Worm (Caenorhabditis elegans) whole organism, late embryonic: Measurements from ENCODE around the gene nemt-1.
"Not testable (repeated sequence)": the region's sequence is repeated elsewhere in the genome, so short reads cannot be mapped to it uniquely, and the experiment has no call there.

Experiments
- F13H6.1 ChIP-seq: sonication (generic microtip); optimal IDR thresholded peaks from 2 replicates; lab custom pipeline; 2016; ENCODE audit warnings: missing genetic modification characterization, missing compliant biosample characterization
- T23F11.4 ChIP-seq: fragments of 200-800 bp; sonication (Bioruptor generic); optimal IDR thresholded peaks from 2 replicates; lab custom pipeline; 2018; ENCODE audit warnings: mild to moderate bottlenecking, missing genetic modification characterization, missing compliant biosample characterization
- ceh-18 ChIP-seq: sonication (generic microtip); optimal IDR thresholded peaks from 2 replicates; lab custom pipeline; 2016; ENCODE audit warnings: missing genetic modification characterization, missing compliant biosample characterization
- ceh-19 ChIP-seq: fragments of 200-800 bp; sonication (Bioruptor generic); optimal IDR thresholded peaks from 2 replicates; lab custom pipeline; 2018; ENCODE audit warnings: mild to moderate bottlenecking, missing genetic modification characterization, missing compliant biosample characterization
- ceh-22 ChIP-seq: sonication (generic microtip); optimal IDR thresholded peaks from 2 replicates; lab custom pipeline; 2017; ENCODE audit warnings: missing biosample characterization, missing genetic modification characterization
- ceh-24 ChIP-seq: sonication (generic microtip); optimal IDR thresholded peaks from 2 replicates; lab custom pipeline; 2016; ENCODE audit warnings: mild to moderate bottlenecking, missing genetic modification characterization, missing compliant biosample characterization
- ceh-30 ChIP-seq: fragments of 150-350 bp; optimal IDR thresholded peaks from 2 replicates; lab custom pipeline; 2014; ENCODE audit warnings: missing biosample characterization, missing genetic modification characterization
- ceh-45 ChIP-seq: fragments of 200-800 bp; sonication (Bioruptor generic); IDR thresholded peaks from 2 replicates; pipeline ENCODE4 v1.3.6; 2022; ENCODE audit warnings: missing genetic modification reagents, missing genetic modification characterization, missing compliant biosample characterization
- ceh-48 ChIP-seq: sonication (generic microtip); optimal IDR thresholded peaks from 2 replicates; lab custom pipeline; 2016; ENCODE audit warnings: missing genetic modification characterization, inconsistent platforms, missing compliant biosample characterization
- ceh-9 ChIP-seq: sonication (generic microtip); optimal IDR thresholded peaks from 2 replicates; lab custom pipeline; 2016; ENCODE audit warnings: mild to moderate bottlenecking, missing genetic modification characterization, inconsistent platforms, missing compliant biosample characterization
- che-1 ChIP-seq: sonication (generic microtip); optimal IDR thresholded peaks from 2 replicates; lab custom pipeline; 2016; ENCODE audit warnings: mild to moderate bottlenecking, missing genetic modification characterization, missing compliant biosample characterization
- dmd-4 ChIP-seq: sonication (generic microtip); optimal IDR thresholded peaks from 2 replicates; lab custom pipeline; 2016; ENCODE audit warnings: borderline replicate concordance, missing genetic modification characterization, missing compliant biosample characterization
- dve-1 ChIP-seq: sonication (generic microtip); optimal IDR thresholded peaks from 2 replicates; lab custom pipeline; 2017; ENCODE audit warnings: antibody characterized with exemption, mild to moderate bottlenecking, missing genetic modification characterization, missing compliant biosample characterization
- elt-2 ChIP-seq: sonication (generic microtip); optimal IDR thresholded peaks from 2 replicates; lab custom pipeline; 2016; ENCODE audit warnings: missing genetic modification reagents, missing genetic modification characterization, missing compliant biosample characterization
- elt-4 ChIP-seq: sonication (generic microtip); optimal IDR thresholded peaks from 2 replicates; lab custom pipeline; 2016; ENCODE audit warnings: missing genetic modification characterization, missing compliant biosample characterization
- eyg-1 ChIP-seq: sonication (generic microtip); optimal IDR thresholded peaks from 2 replicates; lab custom pipeline; 2016; ENCODE audit warnings: missing genotype, missing genetic modification characterization, missing compliant biosample characterization
- fax-1 ChIP-seq: sonication (generic microtip); optimal IDR thresholded peaks from 2 replicates; lab custom pipeline; 2016; ENCODE audit warnings: missing genotype, missing genetic modification characterization, missing compliant biosample characterization
- fkh-10 ChIP-seq: fragments of 150-350 bp; optimal IDR thresholded peaks from 2 replicates; lab custom pipeline; 2014; ENCODE audit warnings: missing biosample characterization, missing genetic modification reagents, missing genetic modification characterization
- gmeb-2 ChIP-seq: sonication (generic microtip); optimal IDR thresholded peaks from 2 replicates; lab custom pipeline; 2016; ENCODE audit warnings: missing genetic modification characterization, inconsistent platforms, missing compliant biosample characterization
- hlh-15 ChIP-seq: sonication (generic microtip); optimal IDR thresholded peaks from 2 replicates; lab custom pipeline; 2016; ENCODE audit warnings: missing genetic modification characterization, missing compliant biosample characterization
- lim-6 ChIP-seq: sonication (generic microtip); optimal IDR thresholded peaks from 2 replicates; lab custom pipeline; 2016; ENCODE audit warnings: missing genetic modification characterization, missing compliant biosample characterization
- nfya-1 ChIP-seq: sonication (generic microtip); optimal IDR thresholded peaks from 2 replicates; lab custom pipeline; 2017; ENCODE audit warnings: missing genetic modification characterization, mild to moderate bottlenecking, missing compliant biosample characterization, antibody characterized with exemption, moderate library complexity
- nhr-11 ChIP-seq: fragments of 150-350 bp; optimal IDR thresholded peaks from 2 replicates; lab custom pipeline; 2014; ENCODE audit warnings: missing biosample characterization, missing genetic modification characterization
- nhr-232 ChIP-seq: sonication (generic microtip); optimal IDR thresholded peaks from 2 replicates; lab custom pipeline; 2016; ENCODE audit warnings: missing genetic modification characterization, missing compliant biosample characterization
- odd-2 ChIP-seq: sonication (generic microtip); optimal IDR thresholded peaks from 2 replicates; lab custom pipeline; 2017; ENCODE audit warnings: antibody characterized with exemption, mild to moderate bottlenecking, missing genetic modification characterization, missing compliant biosample characterization
- pag-3 ChIP-seq: sonication (generic microtip); optimal IDR thresholded peaks from 2 replicates; lab custom pipeline; 2016; ENCODE audit warnings: missing compliant biosample characterization, missing genetic modification characterization, borderline replicate concordance
- pat-9 ChIP-seq: fragments of 200-800 bp; sonication (Bioruptor generic); optimal IDR thresholded peaks from 2 replicates; lab custom pipeline; 2018; ENCODE audit warnings: mild to moderate bottlenecking, missing genetic modification characterization, moderate library complexity, missing compliant biosample characterization
- pax-1 ChIP-seq: fragments of 150-350 bp; optimal IDR thresholded peaks from 2 replicates; lab custom pipeline; 2014; ENCODE audit warnings: missing biosample characterization, missing genetic modification characterization
- pha-2 ChIP-seq: sonication (generic microtip); optimal IDR thresholded peaks from 2 replicates; lab custom pipeline; 2017; ENCODE audit warnings: mild to moderate bottlenecking, missing genetic modification characterization, missing compliant biosample characterization
- pqm-1 ChIP-seq: sonication (generic microtip); optimal IDR thresholded peaks from 2 replicates; lab custom pipeline; 2016; ENCODE audit warnings: missing genetic modification characterization, missing compliant biosample characterization
- sox-2 ChIP-seq: fragments of 200-800 bp; sonication (Bioruptor generic); IDR thresholded peaks from 2 replicates; pipeline ENCODE4 v1.3.6; 2022; ENCODE audit warnings: missing genetic modification reagents, missing genetic modification characterization, missing compliant biosample characterization
- syd-9 ChIP-seq: sonication (generic microtip); optimal IDR thresholded peaks from 2 replicates; lab custom pipeline; 2016; ENCODE audit warnings: mild to moderate bottlenecking, missing genetic modification characterization, moderate library complexity, missing compliant biosample characterization
- tbx-2 ChIP-seq: sonication (generic microtip); optimal IDR thresholded peaks from 2 replicates; lab custom pipeline; 2016; ENCODE audit warnings: missing genetic modification characterization, missing compliant biosample characterization
- ttx-3 ChIP-seq: sonication (generic microtip); optimal IDR thresholded peaks from 2 replicates; lab custom pipeline; 2016; ENCODE audit warnings: missing genetic modification reagents, missing genetic modification characterization, missing compliant biosample characterization
- unc-3 ChIP-seq, 2 experiments: fragments of 200-800 bp in 1 of 2; sonication (Bioruptor generic) in 1 of 2; sonication (generic microtip) in 1 of 2; conservative IDR thresholded peaks in 1 of 2; optimal IDR thresholded peaks in 1 of 2; 2 replicates each; pipeline versions ENCODE4 v1.3.6 to Lab custom; 2016 to 2022; ENCODE audit warnings: missing compliant biosample characterization in 2 of 2, missing genetic modification characterization in 2 of 2, missing genetic modification reagents in 1 of 2
- unc-42 ChIP-seq: sonication (generic microtip); optimal IDR thresholded peaks from 2 replicates; lab custom pipeline; 2016; ENCODE audit warnings: missing genotype, missing genetic modification characterization, missing compliant biosample characterization
- unc-55 ChIP-seq: sonication (generic microtip); optimal IDR thresholded peaks from 2 replicates; lab custom pipeline; 2017; ENCODE audit warnings: missing biosample characterization, missing genetic modification reagents, missing genetic modification characterization
- ztf-16 ChIP-seq: sonication (generic microtip); optimal IDR thresholded peaks from 2 replicates; lab custom pipeline; 2017; ENCODE audit warnings: missing genetic modification characterization, missing compliant biosample characterization

nemt-1 gene

ce11 chrIV:9316068-9316681 lies 3.1 kb downstream of the nemt-1 start, which contains the start of the genes F49C12.9 and rpn-7 (continued):
- TF ChIP-seq pax-1 (tag; lab: Kevin White, UChicago) (no peak), dmd-4 (tag; lab: Kevin White, UChicago) (no peak), eyg-1 (tag; lab: Kevin White, UChicago) (peak; percentile 28), elt-2 (tag; lab: Kevin White, UChicago) (peak; percentile 82), unc-3 (GFP tag; conservative IDR thresholded peaks at IDR 0.05; lab: Robert Waterston, UW) (no peak), unc-3 (tag; optimal IDR thresholded peaks at IDR 0.05; lab: Kevin White, UChicago) (peak; percentile 62), fax-1 (tag; lab: Kevin White, UChicago) (peak; percentile 43), T23F11.4 (GFP tag; lab: Kevin White, UChicago) (peak; percentile 13), odd-2 (peak; percentile 31), hlh-15 (tag; lab: Kevin White, UChicago) (peak; percentile 59), F13H6.1 (tag; lab: Kevin White, UChicago) (peak; percentile 35), pat-9 (peak; percentile 64), ztf-16 (tag; lab: Kevin White, UChicago) (peak; percentile 49), elt-4 (tag; lab: Kevin White, UChicago) (no peak), syd-9 (tag; lab: Kevin White, UChicago) (peak; percentile 24), unc-55 (GFP tag; lab: Kevin White, UChicago) (no peak), pqm-1 (tag; lab: Kevin White, UChicago) (no peak)
- TF ChIP-seq, all 69 proteins: peak for 42

- not testable (repeated sequence) for TF ChIP-seq tbx-2 (tag; lab: Kevin White, UChicago); ceh-19 (GFP tag; lab: Kevin White, UChicago); lim-6 (tag; lab: Kevin White, UChicago)
- TF ChIP-seq, all 69 proteins: peak for 0; not testable (repeated sequence) for 69
Measured at ce11 chrIV:9312827-9313226, 6.4 kb downstream of the nemt-1 start, which contains the start of gene F49C12.7. TSS of gene F49C12.7 (minus strand) at chrIV:9312927.

ce11 chrIV:9310935-9311566 lies 8.2 kb downstream of the nemt-1 start:
- no peak for TF ChIP-seq pag-3
- TF ChIP-seq nhr-232: no peak
- no peak for TF ChIP-seq nfya-1 (tag; lab: Kevin White, UChicago)
- no peak for TF ChIP-seq ceh-48
- TF ChIP-seq fkh-10: no peak
- TF ChIP-seq gmeb-2: no peak
- no peak for TF ChIP-seq pax-1 (tag; lab: Kevin White, UChicago)
- no peak for TF ChIP-seq pha-2 (tag; lab: Kevin White, UChicago)
- no peak for TF ChIP-seq ceh-9
- no peak for TF ChIP-seq nhr-11 (tag; lab: Kevin White, UChicago)
- TF ChIP-seq ztf-16 (tag; lab: Kevin White, UChicago): no peak
- TF ChIP-seq pat-9: no peak
- no peak for TF ChIP-seq che-1 (tag; lab: Kevin White, UChicago)

ce11 chrIV:9308975-9309374 lies 10.3 kb downstream of the nemt-1 start, which contains the start of gene F49C12.6:
TSS of gene F49C12.6 (minus strand) at chrIV:9309075.
- TF ChIP-seq ceh-22 (tag; lab: Kevin White, UChicago) (no peak), ceh-9 (no peak), ceh-30 (tag; lab: Kevin White, UChicago) (no peak)

- no peak for TF ChIP-seq dve-1
- no peak for TF ChIP-seq ceh-24
- no peak for TF ChIP-seq pat-9
- no peak for TF ChIP-seq unc-42
- no peak for TF ChIP-seq lim-6 (tag; lab: Kevin White, UChicago)
- no peak for TF ChIP-seq ttx-3 (tag; lab: Kevin White, UChicago)
- TF ChIP-seq ceh-18 (tag; lab: Kevin White, UChicago): no peak
- TF ChIP-seq sox-2 (GFP tag; lab: Robert Waterston, UW): no peak
- TF ChIP-seq ceh-45 (GFP tag; lab: Robert Waterston, UW): no peak
- TF ChIP-seq nfya-1 (tag; lab: Kevin White, UChicago): no peak
Measured at ce11 chrIV:9304617-9305016, 14.6 kb downstream of the nemt-1 start, which contains the start of gene F49C12.5. TSS of gene F49C12.5 (plus strand) at chrIV:9304917.
